Fruit fly (Drosophila melanogaster) whole organism, embryonic: ENCODE results near the gene Pisd.
A peak's percentile ranks its signal among the peaks of the same experiment; 100 is the strongest.

ENCODE experiments used
- B-H1 ChIP-seq: fragments of 200-800 bp; sonication (Bioruptor generic); IDR thresholded peaks from 3 replicates; pipeline ENCODE4 v1.3.6; 2022; ENCODE audit warnings: missing biosample characterization, missing genetic modification characterization
- CG10462 ChIP-seq: fragments of 200-800 bp; sonication (Bioruptor generic); optimal IDR thresholded peaks from 2 replicates; lab custom pipeline; 2016; ENCODE audit warnings: missing biosample characterization, missing genetic modification characterization
- CG12155 ChIP-seq: fragments of 200-800 bp; sonication (Bioruptor generic); optimal IDR thresholded peaks from 3 replicates; lab custom pipeline; 2016; ENCODE audit warnings: missing biosample characterization, missing genetic modification characterization
- CG12391 ChIP-seq: fragments of 200-800 bp; sonication (Bioruptor generic); optimal IDR thresholded peaks from 3 replicates; lab custom pipeline; 2018; ENCODE audit warnings: missing biosample characterization, mild to moderate bottlenecking, missing genetic modification characterization, moderate library complexity
- CG12769 ChIP-seq: fragments of 200-800 bp; sonication (Bioruptor generic); optimal IDR thresholded peaks from 2 replicates; lab custom pipeline; 2019; ENCODE audit warnings: missing biosample characterization, mild to moderate bottlenecking, missing genetic modification characterization, moderate library complexity
- CG12942 ChIP-seq: fragments of 200-800 bp; sonication (Bioruptor generic); optimal IDR thresholded peaks from 3 replicates; lab custom pipeline; 2016; ENCODE audit warnings: missing biosample characterization, missing genetic modification characterization
- CG14014 ChIP-seq: fragments of 200-800 bp; sonication (Bioruptor generic); IDR thresholded peaks from 2 replicates; pipeline ENCODE4 v1.3.6; 2022; ENCODE audit warnings: missing biosample characterization, missing genetic modification characterization
- CG14710 ChIP-seq: fragments of 200-800 bp; sonication (Bioruptor generic); optimal IDR thresholded peaks from 3 replicates; lab custom pipeline; 2019; ENCODE audit warnings: missing biosample characterization, mild to moderate bottlenecking, missing genetic modification characterization, moderate library complexity
- CG17328 ChIP-seq: fragments of 200-800 bp; sonication (Bioruptor generic); IDR thresholded peaks from 2 replicates; pipeline ENCODE4 v1.3.6; 2022; ENCODE audit warnings: missing biosample characterization, missing genetic modification characterization
- CG17385 ChIP-seq: fragments of 200-800 bp; sonication (Bioruptor generic); optimal IDR thresholded peaks from 3 replicates; lab custom pipeline; 2018; ENCODE audit warnings: missing biosample characterization, mild to moderate bottlenecking, missing genetic modification characterization
- CG18011 ChIP-seq: fragments of 200-800 bp; sonication (Bioruptor generic); optimal IDR thresholded peaks from 2 replicates; lab custom pipeline; 2017; ENCODE audit warnings: missing biosample characterization, missing genetic modification characterization, mild to moderate bottlenecking, moderate library complexity, missing genotype
- CG18599 ChIP-seq: fragments of 200-800 bp; sonication (Bioruptor generic); optimal IDR thresholded peaks from 3 replicates; lab custom pipeline; 2017; ENCODE audit warnings: missing biosample characterization, missing genetic modification characterization, mild to moderate bottlenecking, moderate library complexity, missing genetic modification reagents
- CG2120 ChIP-seq: fragments of 200-800 bp; sonication (Bioruptor generic); optimal IDR thresholded peaks from 3 replicates; lab custom pipeline; 2016; ENCODE audit warnings: missing biosample characterization, missing genetic modification characterization
- CG4854 ChIP-seq: fragments of 200-800 bp; sonication (Bioruptor generic); optimal IDR thresholded peaks from 2 replicates; lab custom pipeline; 2016; ENCODE audit warnings: missing biosample characterization, missing genetic modification characterization, inconsistent platforms
- CG5180 ChIP-seq: fragments of 200-800 bp; sonication (Bioruptor generic); optimal IDR thresholded peaks from 3 replicates; lab custom pipeline; 2017; ENCODE audit warnings: missing biosample characterization, missing genetic modification characterization, mild to moderate bottlenecking, moderate library complexity, missing genetic modification reagents
- CG6689 ChIP-seq: fragments of 200-800 bp; sonication (Bioruptor generic); IDR thresholded peaks from 2 replicates; pipeline ENCODE4 v1.3.6; 2022; ENCODE audit warnings: missing biosample characterization, missing genetic modification characterization
- CkIIα-i1 ChIP-seq: fragments of 200-800 bp; sonication (Bioruptor generic); IDR thresholded peaks from 2 replicates; pipeline ENCODE4 v1.3.6; 2022; ENCODE audit warnings: missing biosample characterization, missing genetic modification characterization
- CoRest ChIP-seq: fragments of 200-800 bp; sonication (Bioruptor generic); optimal IDR thresholded peaks from 3 replicates; lab custom pipeline; 2018; ENCODE audit warnings: missing biosample characterization, mild to moderate bottlenecking, missing genetic modification characterization, moderate library complexity
- D ChIP-seq, 2 experiments: fragments of 200-800 bp in 1 of 2; fragments of >200 bp in 1 of 2; sonication (Bioruptor generic) in 1 of 2; optimal IDR thresholded peaks; 2 replicates in 1 of 2; 3 replicates in 1 of 2; lab custom pipeline; 2017; ENCODE audit warnings: mild to moderate bottlenecking in 1 of 2, missing biosample characterization in 1 of 2, missing genetic modification characterization in 1 of 2, missing genetic modification reagents in 1 of 2
- Drgx ChIP-seq: fragments of 200-800 bp; sonication (Bioruptor generic); IDR thresholded peaks from 2 replicates; pipeline ENCODE4 v1.3.6; 2022; ENCODE audit warnings: missing biosample characterization, missing genetic modification characterization
- Fer3 ChIP-seq: fragments of 200-800 bp; sonication (Bioruptor generic); optimal IDR thresholded peaks from 2 replicates; lab custom pipeline; 2018; ENCODE audit warnings: missing biosample characterization, mild to moderate bottlenecking, missing genetic modification characterization, moderate library complexity
- H2.0 ChIP-seq: fragments of 200-800 bp; sonication (Bioruptor generic); IDR thresholded peaks from 2 replicates; pipeline ENCODE4 v1.3.6; 2022; ENCODE audit warnings: missing biosample characterization, missing genetic modification characterization
- Hsf ChIP-seq: fragments of 200-800 bp; sonication (Bioruptor generic); optimal IDR thresholded peaks from 3 replicates; lab custom pipeline; 2016; ENCODE audit warnings: missing biosample characterization, missing genetic modification characterization
- Lhr ChIP-seq: fragments of 200-800 bp; sonication (Bioruptor generic); optimal IDR thresholded peaks from 3 replicates; lab custom pipeline; 2017; ENCODE audit warnings: mild to moderate bottlenecking, missing biosample characterization, missing genetic modification reagents, missing genetic modification characterization
- Lpt ChIP-seq: fragments of >200 bp; optimal IDR thresholded peaks from 2 replicates; lab custom pipeline; 2018; ENCODE audit warnings: missing biosample characterization, missing genetic modification characterization
- MESR4 ChIP-seq: fragments of 200-800 bp; sonication (Bioruptor generic); optimal IDR thresholded peaks from 2 replicates; lab custom pipeline; 2018; ENCODE audit warnings: missing biosample characterization, mild to moderate bottlenecking, missing genetic modification characterization, moderate library complexity
- Med ChIP-seq: fragments of 200-800 bp; sonication (Bioruptor generic); peaks from one replicate; lab custom pipeline; 2016; ENCODE audit warnings: missing biosample characterization, missing genetic modification characterization, mild to moderate bottlenecking, inconsistent platforms, moderate library complexity
- Oaz ChIP-seq: fragments of 200-800 bp; sonication (Bioruptor generic); IDR thresholded peaks from 2 replicates; pipeline ENCODE4 v1.3.6; 2022; ENCODE audit warnings: missing biosample characterization, missing genetic modification characterization
- aop ChIP-seq: fragments of 200-800 bp; sonication (Bioruptor generic); IDR thresholded peaks from 2 replicates; pipeline ENCODE4 v1.3.6; 2022; ENCODE audit warnings: missing biosample characterization, missing genetic modification characterization
- bbx ChIP-seq: fragments of 200-800 bp; sonication (Bioruptor generic); IDR thresholded peaks from 2 replicates; pipeline ENCODE4 v1.3.6; 2022; ENCODE audit warnings: missing biosample characterization, missing genetic modification characterization; ENCODE audit not compliant: partially characterized antibody
- cg ChIP-seq: fragments of 200-800 bp; sonication (Bioruptor generic); optimal IDR thresholded peaks from 3 replicates; lab custom pipeline; 2019; ENCODE audit warnings: missing biosample characterization, mild to moderate bottlenecking, missing genetic modification characterization, moderate library complexity
- da ChIP-seq: fragments of 200-800 bp; sonication (Bioruptor generic); optimal IDR thresholded peaks from 2 replicates; lab custom pipeline; 2016; ENCODE audit warnings: missing biosample characterization, missing genetic modification characterization
- ems ChIP-seq: fragments of 200-800 bp; sonication (Bioruptor generic); optimal IDR thresholded peaks from 3 replicates; lab custom pipeline; 2016; ENCODE audit warnings: missing biosample characterization, missing genetic modification characterization
- esg ChIP-seq: fragments of 200-800 bp; sonication (Bioruptor generic); conservative IDR thresholded peaks from 2 replicates; pipeline ENCODE4 v1.3.6; 2022; ENCODE audit warnings: missing biosample characterization, missing genetic modification characterization
- eyg ChIP-seq: fragments of 200-800 bp; sonication (Bioruptor generic); optimal IDR thresholded peaks from 3 replicates; lab custom pipeline; 2016; ENCODE audit warnings: missing biosample characterization, missing genetic modification characterization
- her ChIP-seq: fragments of 200-800 bp; sonication (Bioruptor generic); optimal IDR thresholded peaks from 2 replicates; lab custom pipeline; 2016; ENCODE audit warnings: missing biosample characterization, missing genetic modification characterization
- ind ChIP-seq: fragments of 200-800 bp; sonication (Bioruptor generic); optimal IDR thresholded peaks from 3 replicates; lab custom pipeline; 2016; ENCODE audit warnings: missing biosample characterization, missing genetic modification characterization
- insv ChIP-seq, 2 experiments: fragments of 200-800 bp; sonication (Bioruptor generic); optimal IDR thresholded peaks; 3 replicates each; lab custom pipeline; 2016 to 2018; ENCODE audit warnings: missing biosample characterization in 2 of 2, missing genetic modification characterization in 2 of 2
- jumu ChIP-seq: fragments of 200-800 bp; sonication (Bioruptor generic); optimal IDR thresholded peaks from 3 replicates; lab custom pipeline; 2016; ENCODE audit warnings: missing biosample characterization, missing genetic modification characterization
- kay ChIP-seq: fragments of 200-800 bp; sonication (Bioruptor generic); optimal IDR thresholded peaks from 2 replicates; lab custom pipeline; 2016; ENCODE audit warnings: missing biosample characterization, missing genetic modification characterization
- maf-S ChIP-seq: fragments of 200-800 bp; sonication (Bioruptor generic); optimal IDR thresholded peaks from 2 replicates; lab custom pipeline; 2016; ENCODE audit warnings: missing biosample characterization, missing genetic modification characterization
- odd ChIP-seq: fragments of 200-800 bp; sonication (Bioruptor generic); optimal IDR thresholded peaks from 2 replicates; lab custom pipeline; 2017; ENCODE audit warnings: missing biosample characterization, mild to moderate bottlenecking, missing genetic modification characterization
- otp ChIP-seq: fragments of 200-800 bp; sonication (Bioruptor generic); IDR thresholded peaks from 3 replicates; pipeline ENCODE4, ENCODE4 v1.3.6; 2022; ENCODE audit warnings: missing biosample characterization, missing genetic modification characterization
- pita ChIP-seq: fragments of 200-800 bp; sonication (Bioruptor generic); optimal IDR thresholded peaks from 2 replicates; lab custom pipeline; 2017; ENCODE audit warnings: missing biosample characterization, mild to moderate bottlenecking, missing genetic modification characterization
- slbo ChIP-seq: fragments of 200-800 bp; sonication (Bioruptor generic); IDR thresholded peaks from 2 replicates; pipeline ENCODE4 v1.3.6; 2022; ENCODE audit warnings: missing biosample characterization, missing genetic modification characterization
- tna ChIP-seq: fragments of 200-800 bp; sonication (Bioruptor generic); IDR thresholded peaks from 2 replicates; pipeline ENCODE4 v1.3.6; 2022; ENCODE audit warnings: missing biosample characterization, missing genetic modification characterization; ENCODE audit not compliant: partially characterized antibody
- tup ChIP-seq: fragments of 200-800 bp; sonication (Bioruptor generic); optimal IDR thresholded peaks from 2 replicates; lab custom pipeline; 2016; ENCODE audit warnings: missing biosample characterization, mild to moderate bottlenecking, missing genetic modification characterization, moderate library complexity
- wdn ChIP-seq: fragments of 200-800 bp; sonication (Bioruptor generic); IDR thresholded peaks from 2 replicates; pipeline ENCODE4 v1.3.6; 2022; ENCODE audit warnings: missing biosample characterization, missing genetic modification characterization
- yki ChIP-seq: fragments of >200 bp; optimal IDR thresholded peaks from 3 replicates; lab custom pipeline; 2018
- z ChIP-seq: fragments of 200-800 bp; sonication (Bioruptor generic); IDR thresholded peaks from 3 replicates; pipeline ENCODE4 v1.3.6; 2022; ENCODE audit warnings: missing biosample characterization, missing genetic modification characterization

Pisd gene

DNA sequence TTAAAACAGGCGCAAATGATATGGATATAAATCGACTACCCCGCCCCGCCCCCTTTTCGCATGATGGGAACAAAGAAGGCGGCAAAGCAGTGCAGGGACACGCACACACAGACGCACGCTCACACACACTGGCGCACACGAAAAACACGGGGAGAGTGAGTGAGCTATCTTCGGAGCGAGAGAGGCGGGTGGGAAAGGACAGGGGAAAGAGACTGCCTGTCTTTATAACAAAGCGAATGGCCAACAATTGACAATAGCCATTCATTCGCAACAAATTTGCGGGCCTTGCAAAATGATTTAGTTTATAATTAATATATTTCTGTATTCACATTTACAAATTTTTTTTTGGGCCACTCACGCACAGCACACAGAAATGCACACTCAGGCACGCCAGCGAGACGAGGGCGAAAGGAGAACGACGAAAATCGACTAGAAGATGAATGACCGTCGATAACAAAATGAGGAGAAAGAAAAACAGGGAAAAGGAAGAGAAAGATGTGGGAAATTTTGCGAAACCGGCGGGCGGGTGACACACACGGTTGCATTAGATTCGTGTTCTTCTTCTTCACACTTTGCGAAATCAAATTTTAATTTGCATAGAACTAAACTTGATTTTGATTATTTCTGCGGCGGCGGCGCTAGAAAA, 3.9 kb upstream of the Pisd start (continued):
- TF ChIP-seq tup (no peak), odd (GFP tag; lab: Kevin White, UChicago) (no peak), CG14014 (GFP tag; lab: Robert Waterston, UW) (no peak), CG10462 (GFP tag; lab: Kevin White, UChicago) (no peak), ems (GFP tag; lab: Kevin White, UChicago) (no peak), CG14710 (no peak), Hsf (GFP tag; lab: Kevin White, UChicago) (no peak), H2.0 (GFP tag; lab: Robert Waterston, UW) (no peak), CG12942 (GFP tag; lab: Kevin White, UChicago) (no peak), CG2120 (GFP tag; lab: Kevin White, UChicago) (no peak), ind (no peak), CG12769 (tag; lab: Kevin White, UChicago) (peak; percentile 27), yki (lab: Kevin White, UChicago) (peak; percentile 20), her (no peak), esg (GFP tag; lab: Robert Waterston, UW) (no peak), CG6689 (GFP tag; lab: Robert Waterston, UW) (0 out of 2 replicates have a peak, but pooled peaks have one; percentile 13), Med (GFP tag; lab: Kevin White, UChicago) (peak; percentile 77), otp (GFP tag; lab: Robert Waterston, UW) (no peak), bbx (no peak), CG18599 (GFP tag; lab: Kevin White, UChicago) (peak; percentile 25), CG18011 (GFP tag; lab: Kevin White, UChicago) (no peak), CG17385 (peak; percentile 75), Drgx (GFP tag; lab: Robert Waterston, UW) (0 out of 2 replicates have a peak, but pooled peaks have one; percentile 15), maf-S (GFP tag; lab: Kevin White, UChicago) (no peak), CG12155 (peak; percentile 20), MESR4 (GFP tag; lab: Kevin White, UChicago) (peak; percentile 30), Oaz (GFP tag; lab: Robert Waterston, UW) (no peak), pita (no peak), CG5180 (GFP tag; lab: Kevin White, UChicago) (no peak), aop (GFP tag; lab: Robert Waterston, UW) (no peak), D (optimal IDR thresholded peaks at IDR 0.05; lab: Kevin White, UChicago) (peak; percentile 22), D (GFP tag; optimal IDR thresholded peaks at IDR 0.05; lab: Kevin White, UChicago) (no peak), CG4854 (no peak), eyg (no peak), CG12391 (tag; lab: Kevin White, UChicago) (peak; percentile 21), Lpt (no peak), Lhr (GFP tag; lab: Kevin White, UChicago) (no peak), slbo (GFP tag; lab: Robert Waterston, UW) (no peak), Fer3 (no peak), jumu (GFP tag; lab: Kevin White, UChicago) (no peak), kay (no peak), CkIIα-i1 (GFP tag; lab: Robert Waterston, UW) (no peak), z (GFP tag; lab: Robert Waterston, UW) (0 out of 3 replicates have a peak, but pooled peaks have one; percentile 18), da (GFP tag; lab: Kevin White, UChicago) (no peak), insv (GFP tag; optimal IDR thresholded peaks at IDR 0.05; lab: Kevin White, UChicago) (peak in 1 of 2 experiments; percentile 6), tna (GFP tag; lab: Robert Waterston, UW) (0 out of 2 replicates have a peak, but pooled peaks have one; percentile 25), CG17328 (GFP tag; lab: Robert Waterston, UW) (no peak), CoRest (tag; lab: Kevin White, UChicago) (no peak), cg (GFP tag; lab: Kevin White, UChicago) (peak; percentile 79), B-H1 (GFP tag; lab: Robert Waterston, UW) (no peak), wdn (no peak)
